Fruit fly (Drosophila melanogaster): ENCODE results near the gene CG12877.

The CG12877 gene

dm6 chr3R:27706581-27707181, at the start of gene CG12877, which contains the start of gene CROT:
Gene CG12877 (plus strand): TSS chr3R:27707100.
Gene CROT (minus strand): TSS chr3R:27706751.
- peak; percentile 73 for TF ChIP-seq noc (tag; optimal IDR thresholded peaks at IDR 0.05)

- no peak for TF ChIP-seq noc (tag; optimal IDR thresholded peaks at IDR 0.05)
These were observed 46.7 kb upstream of the CG12877 start, which contains the start of gene Mlc1 for dm6 chr3R:27660127-27660579. Gene Mlc1 (minus strand): TSS chr3R:27660177.

- no peak for TF ChIP-seq noc (tag; optimal IDR thresholded peaks at IDR 0.05)
These were observed 45.5 kb upstream of the CG12877 start for dm6 chr3R:27661389-27661788.

dm6 chr3R:27661971-27662489, 44.9 kb upstream of the CG12877 start, which contains the start of gene unc80:
Gene unc80 (plus strand): TSS chr3R:27662439.
- no peak for TF ChIP-seq noc (tag; optimal IDR thresholded peaks at IDR 0.05)

- TF ChIP-seq noc (tag; optimal IDR thresholded peaks at IDR 0.05) = no peak
These were observed 44.0 kb upstream of the CG12877 start for dm6 chr3R:27662857-27663256.

dm6 chr3R:27677174-27677726, 29.6 kb upstream of the CG12877 start, which contains the start of gene Hsdl2:
Gene Hsdl2 (plus strand): TSS chr3R:27677522.
- no peak for TF ChIP-seq noc (tag; optimal IDR thresholded peaks at IDR 0.05)

dm6 chr3R:27679019-27679418, 27.9 kb upstream of the CG12877 start, which contains the start of gene CG12883:
Gene CG12883 (plus strand): TSS chr3R:27679291.
- no peak for TF ChIP-seq noc (tag; optimal IDR thresholded peaks at IDR 0.05)

dm6 chr3R:27679667-27680066, 27.2 kb upstream of the CG12877 start:
- no peak for TF ChIP-seq noc (tag; optimal IDR thresholded peaks at IDR 0.05)

dm6 chr3R:27681799-27682198, 25.1 kb upstream of the CG12877 start, which contains the start of gene Sce:
Gene Sce (minus strand): TSS chr3R:27682029.
- no peak for TF ChIP-seq noc (tag; optimal IDR thresholded peaks at IDR 0.05)

dm6 chr3R:27685074-27685473, 21.8 kb upstream of the CG12877 start:
- TF ChIP-seq noc (tag; optimal IDR thresholded peaks at IDR 0.05) = no peak

dm6 chr3R:27685539-27686012, 21.3 kb upstream of the CG12877 start, which contains the start of gene CG12880:
Gene CG12880 (plus strand): TSS chr3R:27685962.
- no peak for TF ChIP-seq noc (tag; optimal IDR thresholded peaks at IDR 0.05)

dm6 chr3R:27688034-27688433, 18.9 kb upstream of the CG12877 start, which contains the start of gene CG31055:
Gene CG31055 (minus strand): TSS chr3R:27688134.
- TF ChIP-seq noc (tag; optimal IDR thresholded peaks at IDR 0.05) = no peak

- no peak for TF ChIP-seq noc (tag; optimal IDR thresholded peaks at IDR 0.05)
These were observed 14.1 kb upstream of the CG12877 start for dm6 chr3R:27692645-27693307.

dm6 chr3R:27694018-27694417, 12.9 kb upstream of the CG12877 start, which contains the start of gene CG43319:
Gene CG43319 (plus strand): TSS chr3R:27694318.
- TF ChIP-seq noc (tag; optimal IDR thresholded peaks at IDR 0.05) = no peak

- TF ChIP-seq noc (tag; optimal IDR thresholded peaks at IDR 0.05) = no peak
These were observed 12.3 kb upstream of the CG12877 start, which contains the start of gene Acp98AB for dm6 chr3R:27694583-27694982. Gene Acp98AB (plus strand): TSS chr3R:27694883.

- TF ChIP-seq noc (tag; optimal IDR thresholded peaks at IDR 0.05) = no peak
These were observed 11.9 kb upstream of the CG12877 start, which contains the start of gene HSPBAP1 for dm6 chr3R:27695019-27695418. Gene HSPBAP1 (plus strand): TSS chr3R:27695235.
